Worm (Caenorhabditis elegans): ENCODE measurements around the gene C16A11.3.

C16A11.3 gene

DNA sequence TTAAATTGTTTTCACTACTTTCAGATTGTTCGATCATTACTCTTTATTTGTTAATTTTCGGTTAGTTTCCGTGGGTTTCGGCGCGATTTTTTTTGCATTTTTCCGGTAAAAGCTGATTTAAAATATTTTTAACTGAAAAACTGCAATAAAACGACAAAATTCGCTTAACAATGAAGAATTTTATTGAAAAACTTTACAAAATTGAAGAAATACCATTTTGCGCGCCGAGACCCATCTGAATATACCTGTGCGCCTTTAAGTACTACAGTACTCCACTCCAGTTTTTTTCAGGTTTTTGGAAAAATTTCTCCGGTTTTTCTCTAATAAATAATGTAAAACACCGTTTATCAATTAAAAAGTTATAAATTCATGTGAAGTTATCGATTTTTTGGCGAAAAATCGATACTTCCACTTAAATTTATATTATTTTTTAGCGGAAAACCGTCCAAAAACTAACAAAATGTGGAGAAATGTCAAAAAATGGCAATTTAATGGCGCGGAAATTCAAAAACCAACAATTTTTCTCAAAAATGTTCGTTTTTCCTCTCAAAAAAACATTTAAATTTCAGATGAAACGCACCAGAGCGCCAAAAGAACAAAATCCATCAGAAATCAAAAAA, 1.6 kb downstream of the C16A11.3 start, which contains the start of gene C16A11.10:
TSS of gene C16A11.10 (plus strand) at position 570 of the 620 bp plus-strand sequence.
- TF ChIP-seq pag-3 (tag; optimal IDR thresholded peaks at IDR 0.05; ENCODE audit: borderline replicate concordance) = no peak
- TF ChIP-seq odd-2 (tag; optimal IDR thresholded peaks at IDR 0.05) = no peak
- TF ChIP-seq tbx-7 (tag; optimal IDR thresholded peaks at IDR 0.05) = no peak
- TF ChIP-seq unc-3 (GFP tag; conservative IDR thresholded peaks at IDR 0.05) = no peak
- no peak for TF ChIP-seq unc-3 (tag; optimal IDR thresholded peaks at IDR 0.05)
- TF ChIP-seq ceh-9 (tag; optimal IDR thresholded peaks at IDR 0.05) = no peak
- TF ChIP-seq dve-1 (tag; optimal IDR thresholded peaks at IDR 0.05) = no peak
- no peak for TF ChIP-seq elt-2 (tag; optimal IDR thresholded peaks at IDR 0.05)
- TF ChIP-seq sox-2 (GFP tag; IDR thresholded peaks at IDR 0.05) = no peak
- TF ChIP-seq hlh-15 (tag; optimal IDR thresholded peaks at IDR 0.05) = no peak
- TF ChIP-seq ceh-24 (tag; optimal IDR thresholded peaks at IDR 0.05) = no peak
- TF ChIP-seq unc-86 (tag; optimal IDR thresholded peaks at IDR 0.05) = no peak
- no peak for TF ChIP-seq hlh-8 (tag; optimal IDR thresholded peaks at IDR 0.05)
- no peak for TF ChIP-seq madf-2 (tag; optimal IDR thresholded peaks at IDR 0.05)
- no peak for TF ChIP-seq tbx-2 (tag; optimal IDR thresholded peaks at IDR 0.05)
- no peak for TF ChIP-seq F13H6.1 (tag; optimal IDR thresholded peaks at IDR 0.05)
- no peak for TF ChIP-seq ceh-18 (tag; optimal IDR thresholded peaks at IDR 0.05)
- TF ChIP-seq npax-4 (tag; optimal IDR thresholded peaks at IDR 0.05) = no peak
- TF ChIP-seq ceh-48 (tag; optimal IDR thresholded peaks at IDR 0.05) = no peak

DNA sequence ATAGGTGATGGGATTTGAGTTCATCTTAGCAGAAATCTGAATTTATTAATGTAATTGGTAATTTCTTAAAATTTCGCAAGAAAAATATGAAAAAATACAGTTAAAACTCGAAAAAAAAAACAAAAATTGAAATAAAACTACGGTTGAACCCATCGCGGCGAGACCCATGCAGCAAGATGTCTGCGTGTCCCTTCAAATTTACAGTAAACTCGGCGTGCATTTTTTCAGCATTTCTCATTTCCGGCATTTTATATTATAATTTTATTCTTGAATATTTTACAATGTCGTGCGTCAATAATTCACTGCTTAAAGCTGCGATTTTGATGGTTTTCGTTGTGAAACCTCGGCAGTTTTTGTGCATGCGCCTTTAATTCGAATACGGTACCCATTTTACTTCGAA, 6.6 kb downstream of the C16A11.3 start, which contains the start of gene fbxc-43:
TSS of gene fbxc-43 (minus strand) at position 38 of the 400 bp plus-strand sequence.
- TF ChIP-seq Y22D7AL.16 (tag; optimal IDR thresholded peaks at IDR 0.05) (no peak), ceh-34 (tag; optimal IDR thresholded peaks at IDR 0.05) (no peak), sox-4 (tag; optimal IDR thresholded peaks at IDR 0.05) (no peak), ahr-1 (tag; optimal IDR thresholded peaks at IDR 0.05) (no peak), ceh-9 (tag; optimal IDR thresholded peaks at IDR 0.05) (no peak), ztf-16 (tag; optimal IDR thresholded peaks at IDR 0.05) (no peak), tbx-7 (tag; optimal IDR thresholded peaks at IDR 0.05) (no peak), npax-4 (tag; optimal IDR thresholded peaks at IDR 0.05) (no peak), ceh-22 (tag; optimal IDR thresholded peaks at IDR 0.05) (no peak), syd-9 (tag; optimal IDR thresholded peaks at IDR 0.05) (no peak), elt-4 (tag; optimal IDR thresholded peaks at IDR 0.05) (no peak), elt-2 (tag; optimal IDR thresholded peaks at IDR 0.05) (no peak), eyg-1 (tag; optimal IDR thresholded peaks at IDR 0.05) (no peak), gmeb-2 (tag; optimal IDR thresholded peaks at IDR 0.05) (no peak), ceh-45 (GFP tag; IDR thresholded peaks at IDR 0.05) (no peak), ceh-24 (tag; optimal IDR thresholded peaks at IDR 0.05) (no peak), F13H6.1 (tag; optimal IDR thresholded peaks at IDR 0.05) (no peak), ceh-2 (tag; optimal IDR thresholded peaks at IDR 0.05) (no peak), unc-3 (GFP tag; conservative IDR thresholded peaks at IDR 0.05) (no peak), unc-3 (tag; optimal IDR thresholded peaks at IDR 0.05) (no peak)

DNA sequence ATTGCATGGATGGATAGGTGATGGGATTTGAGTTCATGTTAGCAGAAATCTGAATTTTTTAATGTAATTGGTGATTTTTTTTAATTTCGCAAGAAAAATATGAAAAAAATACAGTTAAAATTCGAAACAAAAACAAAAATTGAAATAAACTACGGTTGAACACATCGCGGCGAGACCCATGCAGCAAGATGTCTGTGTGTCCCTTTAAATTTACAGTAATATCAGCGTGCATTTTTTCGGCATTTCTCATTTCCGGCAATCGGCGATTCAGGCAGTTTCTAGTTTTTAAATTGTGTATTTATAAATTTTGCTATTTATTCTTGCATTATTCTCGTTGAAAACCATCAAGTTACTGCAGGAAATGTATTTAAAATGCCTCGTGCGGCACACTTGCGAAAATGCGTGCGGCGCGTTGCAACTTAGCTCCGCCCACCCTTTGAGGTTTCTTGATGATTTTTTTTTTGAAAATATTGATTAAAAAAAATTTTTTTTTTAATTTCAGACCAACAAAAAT, 8.4 kb downstream of the C16A11.3 start, which contains the start of the genes fbxc-44 and C16A11.2:
TSS of gene fbxc-44 (minus strand) at position 51 of the 514 bp plus-strand sequence.
TSS of gene C16A11.2 (plus strand) at position 503 of the 514 bp plus-strand sequence.
- TF ChIP-seq ceh-14 (tag; optimal IDR thresholded peaks at IDR 0.05) (peak; percentile 75), fax-1 (tag; optimal IDR thresholded peaks at IDR 0.05) (peak; percentile 71), zip-5 (tag; optimal IDR thresholded peaks at IDR 0.05) (peak; percentile 62), che-1 (tag; optimal IDR thresholded peaks at IDR 0.05) (peak; percentile 77), rnt-1 (tag; optimal IDR thresholded peaks at IDR 0.05) (peak; percentile 39), dve-1 (tag; optimal IDR thresholded peaks at IDR 0.05) (no peak), pat-9 (tag; optimal IDR thresholded peaks at IDR 0.05) (peak; percentile 54), hlh-13 (GFP tag; optimal IDR thresholded peaks at IDR 0.05) (no peak), ceh-2 (tag; optimal IDR thresholded peaks at IDR 0.05) (peak; percentile 59), unc-3 (GFP tag; conservative IDR thresholded peaks at IDR 0.05) (0 out of 2 replicates have a peak, but pooled peaks have one; percentile 18), unc-3 (tag; optimal IDR thresholded peaks at IDR 0.05) (peak; percentile 46), nhr-11 (tag; optimal IDR thresholded peaks at IDR 0.05) (no peak), lim-6 (tag; optimal IDR thresholded peaks at IDR 0.05) (peak; percentile 17), elt-4 (tag; optimal IDR thresholded peaks at IDR 0.05) (no peak), odd-2 (tag; optimal IDR thresholded peaks at IDR 0.05) (peak; percentile 69), hlh-8 (tag; optimal IDR thresholded peaks at IDR 0.05) (peak; percentile 67), ceh-19 (GFP tag; optimal IDR thresholded peaks at IDR 0.05) (peak; percentile 63), ceh-6 (GFP tag; optimal IDR thresholded peaks at IDR 0.05) (peak; percentile 53), ztf-16 (tag; optimal IDR thresholded peaks at IDR 0.05) (peak; percentile 62), ceh-45 (GFP tag; IDR thresholded peaks at IDR 0.05) (peak; percentile 58; the same call in 1 of the 2 replicates), unc-55 (GFP tag; optimal IDR thresholded peaks at IDR 0.05) (no peak), mec-3 (tag; optimal IDR thresholded peaks at IDR 0.05; ENCODE audit: borderline replicate concordance) (no peak), ceh-22 (tag; optimal IDR thresholded peaks at IDR 0.05) (no peak), unc-86 (tag; optimal IDR thresholded peaks at IDR 0.05) (peak; percentile 41), ref-2 (tag; optimal IDR thresholded peaks at IDR 0.05) (no peak), fkh-6 (tag; optimal IDR thresholded peaks at IDR 0.05) (peak; percentile 60), pha-4 (tag; optimal IDR thresholded peaks at IDR 0.05) (no peak)
